Fruit fly (Drosophila melanogaster): Measurements from ENCODE around the gene naz.
A peak's percentile ranks its signal among the peaks of the same experiment; 100 is the strongest.

dm6 chr3R:18365978-18366643, 37.4 kb upstream of the naz start, which contains the start of the genes WRNexo and Nup43:
- no peak for TF ChIP-seq OdsH (GFP tag; optimal IDR thresholded peaks at IDR 0.05)
- no peak for TF ChIP-seq Hr78 (GFP tag; optimal IDR thresholded peaks at IDR 0.05)
- TF ChIP-seq jim (GFP tag; optimal IDR thresholded peaks at IDR 0.05), result no peak
- TF ChIP-seq Vsx2 (GFP tag; optimal IDR thresholded peaks at IDR 0.05; ENCODE audit: partially characterized antibody), result no peak
- no peak for TF ChIP-seq h (GFP tag; optimal IDR thresholded peaks at IDR 0.05)
- peak; percentile 58 for TF ChIP-seq woc (GFP tag; optimal IDR thresholded peaks at IDR 0.05)
- no peak for TF ChIP-seq Mio (GFP tag; optimal IDR thresholded peaks at IDR 0.05)
